Worm (Caenorhabditis elegans): Measurements from ENCODE around the gene B0001.8.

DNA sequence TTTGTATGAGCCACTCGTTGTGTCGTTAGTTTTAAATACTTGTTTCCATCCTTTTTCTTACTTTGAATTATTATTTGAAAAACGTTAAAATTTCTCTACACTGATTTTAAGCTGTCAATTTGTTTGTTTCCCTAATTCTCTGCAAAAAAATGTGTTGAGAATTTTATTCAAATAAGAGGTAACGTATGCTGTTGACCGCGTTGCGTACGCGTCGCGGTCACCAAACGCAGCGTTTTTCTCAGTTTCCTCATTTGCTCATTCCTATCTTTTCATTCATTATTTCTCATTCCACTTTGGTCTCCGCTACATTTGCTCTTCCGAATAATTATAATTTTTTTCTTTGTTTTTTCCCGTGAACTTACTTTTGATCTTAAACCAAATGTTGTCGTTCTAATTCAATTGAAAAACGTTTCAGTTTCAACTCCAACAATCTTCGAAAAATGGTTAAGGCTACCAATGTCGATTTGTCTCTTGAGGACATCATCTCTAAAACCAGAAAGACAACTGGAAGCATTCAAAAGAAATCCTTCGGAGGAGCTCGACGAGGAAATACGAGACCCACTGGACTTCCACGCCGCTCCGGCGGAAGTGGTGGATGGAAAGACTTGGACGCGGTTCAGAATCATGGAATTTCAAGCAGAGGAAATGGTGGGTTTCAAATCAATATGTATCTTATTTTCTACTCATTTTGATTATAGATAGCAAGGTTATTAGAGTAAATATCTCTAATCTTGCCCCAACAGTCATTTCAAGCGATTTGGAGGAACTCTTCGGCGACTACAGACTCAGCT, 17.8 kb downstream of the B0001.8 start, which contains the start of gene aly-3:
- TF ChIP-seq nhr-12 (tag; optimal IDR thresholded peaks at IDR 0.05): no peak
- TF ChIP-seq unc-62 (GFP tag; optimal IDR thresholded peaks at IDR 0.05): no peak
- peak; percentile 53 for TF ChIP-seq ces-1 (GFP tag; optimal IDR thresholded peaks at IDR 0.05)

Measured in whole organism, mixed stage, embryonic.